Fruit fly (Drosophila melanogaster): ENCODE measurements around the gene Dtg.

Dtg gene

DNA sequence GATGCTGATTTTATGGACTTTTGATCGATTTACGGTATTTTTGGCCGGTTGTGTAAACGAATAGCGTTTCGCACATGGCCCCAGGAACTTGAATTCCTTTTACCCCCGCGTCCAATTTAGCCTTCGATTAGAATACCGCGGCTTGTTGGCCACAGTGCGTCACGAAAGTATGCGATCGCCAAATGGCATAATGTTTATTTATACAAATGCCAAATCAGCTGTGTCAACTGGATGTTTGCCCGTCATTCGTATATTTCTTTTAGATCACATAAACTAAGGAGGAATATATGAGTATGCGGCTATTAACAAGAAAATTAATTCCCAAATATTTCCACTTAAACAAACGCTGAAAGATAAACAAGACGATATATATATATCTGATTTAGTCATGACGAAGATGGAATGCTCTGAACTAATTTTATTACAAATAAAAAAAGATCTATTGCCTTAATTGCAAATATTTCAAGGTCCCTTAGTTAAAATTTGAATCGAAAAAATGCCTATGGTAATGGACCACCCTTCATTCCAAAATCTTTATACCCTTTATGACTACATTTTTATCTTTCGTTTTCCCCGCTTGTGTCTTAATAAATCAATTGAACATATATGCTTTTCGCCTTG lies 9.2 kb downstream of the Dtg start:
- TF ChIP-seq Sin3A (optimal IDR thresholded peaks at IDR 0.05) (no peak), Myc (optimal IDR thresholded peaks at IDR 0.05) (no peak), ttk (optimal IDR thresholded peaks at IDR 0.05) (no peak), psq (optimal IDR thresholded peaks at IDR 0.05) (no peak)

DNA sequence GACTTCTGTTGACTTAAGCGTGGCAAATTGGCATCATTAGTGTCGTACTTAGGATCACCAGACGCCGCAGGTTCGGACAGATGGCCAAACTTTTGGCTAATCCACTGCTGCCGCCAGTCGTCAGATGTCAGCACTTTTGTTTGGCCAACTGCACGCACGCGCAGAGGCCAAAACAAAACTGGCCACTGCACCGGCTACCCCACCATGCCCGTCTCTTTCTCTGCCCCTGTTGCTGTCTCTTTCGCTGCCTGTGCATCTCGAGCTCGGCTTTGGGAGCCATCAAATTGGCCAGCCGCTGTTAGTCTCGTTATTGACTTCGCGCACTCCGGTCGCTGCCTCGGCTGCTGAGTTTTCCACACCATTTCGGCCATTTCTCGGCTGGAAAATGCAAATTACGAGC lies 14.7 kb downstream of the Dtg start, which contains the start of gene CG14395:
Gene CG14395, plus strand, starts transcription at position 301 of the 400 bp plus-strand sequence.
- TF ChIP-seq insv (optimal IDR thresholded peaks at IDR 0.05) (no peak), Sin3A (optimal IDR thresholded peaks at IDR 0.05) (no peak), h (optimal IDR thresholded peaks at IDR 0.05) (no peak), psq (optimal IDR thresholded peaks at IDR 0.05) (no peak), Myc (optimal IDR thresholded peaks at IDR 0.05) (no peak), ttk (optimal IDR thresholded peaks at IDR 0.05) (no peak)

DNA sequence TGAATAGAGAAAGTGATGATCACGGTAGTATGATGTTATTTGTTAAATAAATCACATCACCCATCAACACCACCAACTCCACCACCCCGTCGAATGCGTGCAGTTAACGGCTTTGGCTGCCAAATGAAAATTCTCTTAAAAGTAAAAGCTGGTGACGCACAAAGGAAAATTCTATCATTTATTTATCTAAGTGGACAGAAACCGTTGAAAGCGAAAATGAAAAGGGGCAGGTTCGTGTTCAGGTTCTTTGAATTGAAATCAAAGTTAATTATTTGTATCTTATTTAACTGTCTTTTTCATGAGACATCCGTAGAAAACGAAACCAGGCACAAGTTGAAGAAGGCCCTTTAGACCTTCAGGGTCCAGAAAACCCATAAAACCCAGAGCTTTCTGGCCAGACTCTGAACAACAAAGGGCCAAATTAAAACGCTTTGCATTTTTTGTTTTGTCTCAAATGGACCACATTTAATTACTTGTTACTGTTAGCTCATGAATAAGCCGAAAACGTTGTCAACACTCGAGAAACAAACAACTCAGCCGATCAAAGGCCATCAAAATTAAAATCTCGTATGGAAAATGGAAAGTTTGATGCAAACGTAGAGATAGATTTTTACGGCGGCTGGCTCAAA lies 18.5 kb downstream of the Dtg start:
- TF ChIP-seq Myc (optimal IDR thresholded peaks at IDR 0.05), result no peak
- no peak for TF ChIP-seq h (optimal IDR thresholded peaks at IDR 0.05)
- no peak for TF ChIP-seq ttk (optimal IDR thresholded peaks at IDR 0.05)
- TF ChIP-seq Sin3A (optimal IDR thresholded peaks at IDR 0.05), result no peak
- no peak for TF ChIP-seq psq (optimal IDR thresholded peaks at IDR 0.05)
- TF ChIP-seq insv (optimal IDR thresholded peaks at IDR 0.05), result no peak

DNA sequence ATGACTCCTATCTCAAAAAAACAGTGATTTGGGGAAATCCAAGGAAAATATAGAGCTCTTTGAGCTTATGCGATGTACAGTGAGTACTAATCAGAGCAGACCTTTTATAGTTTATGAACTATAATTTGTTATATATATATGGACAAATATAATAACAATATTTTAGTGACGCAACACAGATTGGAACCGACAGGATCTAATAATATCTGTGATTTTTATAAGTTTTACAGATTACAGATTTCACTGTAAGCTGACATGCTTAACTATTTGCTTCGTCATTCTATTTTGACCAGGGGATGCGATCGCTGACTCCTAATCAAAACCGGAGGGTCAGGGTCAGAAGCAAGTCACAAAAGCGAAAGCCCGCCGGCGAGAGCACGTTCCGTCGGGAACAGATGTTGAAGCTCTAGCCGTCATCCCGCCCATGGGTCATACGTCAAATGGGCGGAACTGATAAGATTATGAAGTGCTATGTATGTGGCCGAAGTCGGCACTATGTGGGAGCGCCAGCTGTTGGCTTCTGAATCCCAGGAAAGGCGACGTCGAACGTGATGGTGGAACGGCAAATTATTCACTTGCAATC lies 26.3 kb downstream of the Dtg start, which contains the start of gene Gnmt:
Gene Gnmt, plus strand, starts transcription at position 568 of the 583 bp plus-strand sequence.
- TF ChIP-seq ttk (optimal IDR thresholded peaks at IDR 0.05) (no peak), Sin3A (optimal IDR thresholded peaks at IDR 0.05) (no peak), psq (optimal IDR thresholded peaks at IDR 0.05) (no peak), insv (optimal IDR thresholded peaks at IDR 0.05) (no peak), h (optimal IDR thresholded peaks at IDR 0.05) (no peak), Myc (optimal IDR thresholded peaks at IDR 0.05) (no peak)

DNA sequence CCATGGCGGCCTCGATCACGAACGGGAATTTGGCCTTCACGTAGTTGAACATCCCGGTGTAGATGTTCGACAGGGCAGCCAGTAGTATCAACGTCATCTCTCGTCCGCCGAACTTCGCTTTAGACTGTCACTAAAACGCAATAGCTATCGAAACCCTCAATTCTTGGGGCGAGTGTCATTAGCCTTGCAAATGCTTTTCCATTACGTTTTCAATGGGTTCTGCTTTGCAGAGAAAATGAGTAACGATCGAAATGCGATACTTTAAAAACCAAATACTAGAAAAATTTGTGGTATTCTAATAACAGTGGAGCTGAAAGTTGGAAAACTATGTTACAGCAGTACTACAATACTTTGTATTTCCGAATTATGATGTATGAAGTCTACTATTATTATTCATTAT lies 28.3 kb downstream of the Dtg start, which contains the start of gene CG43630:
Gene CG43630, minus strand, starts transcription at position 101 of the 400 bp plus-strand sequence.
- TF ChIP-seq ttk (optimal IDR thresholded peaks at IDR 0.05), result no peak
- TF ChIP-seq Sin3A (optimal IDR thresholded peaks at IDR 0.05), result no peak
- TF ChIP-seq psq (optimal IDR thresholded peaks at IDR 0.05), result no peak

DNA sequence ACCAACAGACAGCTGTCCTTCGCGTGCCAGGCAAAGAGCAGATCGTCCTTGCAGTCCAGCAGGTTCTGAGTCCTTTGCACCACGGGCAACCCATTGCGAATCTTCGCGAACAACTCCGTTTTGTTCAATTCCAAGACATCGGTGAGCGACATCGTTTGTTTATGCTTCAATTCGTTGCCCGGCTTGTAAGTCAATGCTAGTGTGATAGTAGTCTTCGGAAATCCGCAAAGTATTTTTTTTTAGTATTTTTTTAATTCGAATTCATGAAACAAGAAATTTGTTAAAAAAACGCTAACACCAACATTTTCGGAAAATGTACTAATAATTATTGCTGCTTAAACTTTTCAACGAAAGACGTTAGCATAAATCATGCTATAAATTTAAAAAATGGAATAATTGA lies 31.0 kb downstream of the Dtg start, which contains the start of gene mbo:
Gene mbo, minus strand, starts transcription at position 203 of the 400 bp plus-strand sequence.
- TF ChIP-seq insv (optimal IDR thresholded peaks at IDR 0.05), result no peak
- no peak for TF ChIP-seq psq (optimal IDR thresholded peaks at IDR 0.05)
- TF ChIP-seq Sin3A (optimal IDR thresholded peaks at IDR 0.05), result no peak
- TF ChIP-seq ttk (optimal IDR thresholded peaks at IDR 0.05), result no peak
- TF ChIP-seq Myc (optimal IDR thresholded peaks at IDR 0.05), result no peak
- TF ChIP-seq h (optimal IDR thresholded peaks at IDR 0.05), result no peak

DNA sequence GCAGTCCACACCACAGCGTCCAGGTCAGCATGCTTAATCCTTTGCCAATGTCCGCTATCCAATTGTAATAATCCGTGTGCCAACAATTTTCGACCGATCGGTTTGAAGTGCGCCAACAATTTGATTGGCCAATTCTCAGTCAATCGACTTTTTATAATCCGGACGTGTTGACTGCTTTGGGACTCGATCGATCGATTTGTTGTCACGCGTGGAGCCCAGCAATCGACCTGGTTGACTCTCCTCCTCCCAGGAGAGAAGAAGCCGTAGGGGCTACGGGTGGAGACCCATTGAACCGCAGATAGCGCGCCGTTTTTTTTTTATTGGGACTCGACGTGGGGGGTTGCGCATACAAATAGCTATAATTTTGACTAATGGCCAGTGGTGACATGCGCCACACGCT lies 33.4 kb downstream of the Dtg start, which contains the start of gene Cyp313a4:
Gene Cyp313a4, minus strand, starts transcription at position 101 of the 400 bp plus-strand sequence.
- TF ChIP-seq ttk (optimal IDR thresholded peaks at IDR 0.05), result no peak
- TF ChIP-seq insv (optimal IDR thresholded peaks at IDR 0.05), result no peak
- no peak for TF ChIP-seq h (optimal IDR thresholded peaks at IDR 0.05)
- TF ChIP-seq Myc (optimal IDR thresholded peaks at IDR 0.05), result no peak
- no peak for TF ChIP-seq Sin3A (optimal IDR thresholded peaks at IDR 0.05)
- no peak for TF ChIP-seq psq (optimal IDR thresholded peaks at IDR 0.05)

DNA sequence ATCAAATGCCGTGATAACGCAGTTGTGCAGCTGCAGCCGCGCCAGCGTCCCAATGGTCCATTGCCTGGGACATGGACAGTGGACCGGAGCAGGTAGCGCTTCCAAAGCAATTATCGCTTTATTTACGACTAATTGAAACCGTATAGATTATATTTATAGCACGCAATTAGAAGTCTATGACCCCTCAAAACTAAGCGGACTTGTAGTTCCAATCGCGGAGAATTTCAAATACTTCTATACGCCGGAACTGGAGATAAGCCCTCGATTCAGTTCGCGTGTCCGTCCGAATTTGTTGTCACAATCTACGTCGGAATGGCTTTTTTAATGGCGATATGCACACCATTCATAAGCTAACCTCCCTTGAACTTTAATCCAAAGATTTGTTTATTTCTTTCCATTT lies 37.4 kb downstream of the Dtg start:
- TF ChIP-seq insv (optimal IDR thresholded peaks at IDR 0.05), result no peak
- TF ChIP-seq h (optimal IDR thresholded peaks at IDR 0.05), result no peak
- TF ChIP-seq psq (optimal IDR thresholded peaks at IDR 0.05), result no peak
- TF ChIP-seq ttk (optimal IDR thresholded peaks at IDR 0.05), result no peak
- TF ChIP-seq Sin3A (optimal IDR thresholded peaks at IDR 0.05), result no peak
- no peak for TF ChIP-seq Myc (optimal IDR thresholded peaks at IDR 0.05)

DNA sequence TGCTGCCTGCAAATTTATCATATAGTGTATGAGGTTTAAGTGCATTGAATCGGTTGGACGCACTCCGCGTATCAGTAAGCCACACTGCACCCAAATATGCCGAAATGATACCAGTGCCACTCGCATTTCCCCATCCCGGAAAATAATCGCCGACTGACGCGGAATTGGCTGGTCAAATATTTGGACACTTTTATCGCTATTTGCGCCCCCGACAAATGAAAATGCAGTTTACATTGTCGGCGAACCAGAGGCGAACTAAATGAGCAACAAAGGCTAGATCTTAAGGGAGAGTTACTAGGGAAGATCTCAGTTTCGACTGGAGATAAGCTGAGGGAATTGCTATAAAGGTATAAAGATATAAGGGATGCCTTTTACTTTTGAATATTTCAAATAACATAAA lies 40.3 kb downstream of the Dtg start:
- TF ChIP-seq insv (optimal IDR thresholded peaks at IDR 0.05) (no peak), psq (optimal IDR thresholded peaks at IDR 0.05) (no peak), h (optimal IDR thresholded peaks at IDR 0.05) (no peak), ttk (optimal IDR thresholded peaks at IDR 0.05) (no peak), Sin3A (optimal IDR thresholded peaks at IDR 0.05) (no peak), Myc (optimal IDR thresholded peaks at IDR 0.05) (no peak)

DNA sequence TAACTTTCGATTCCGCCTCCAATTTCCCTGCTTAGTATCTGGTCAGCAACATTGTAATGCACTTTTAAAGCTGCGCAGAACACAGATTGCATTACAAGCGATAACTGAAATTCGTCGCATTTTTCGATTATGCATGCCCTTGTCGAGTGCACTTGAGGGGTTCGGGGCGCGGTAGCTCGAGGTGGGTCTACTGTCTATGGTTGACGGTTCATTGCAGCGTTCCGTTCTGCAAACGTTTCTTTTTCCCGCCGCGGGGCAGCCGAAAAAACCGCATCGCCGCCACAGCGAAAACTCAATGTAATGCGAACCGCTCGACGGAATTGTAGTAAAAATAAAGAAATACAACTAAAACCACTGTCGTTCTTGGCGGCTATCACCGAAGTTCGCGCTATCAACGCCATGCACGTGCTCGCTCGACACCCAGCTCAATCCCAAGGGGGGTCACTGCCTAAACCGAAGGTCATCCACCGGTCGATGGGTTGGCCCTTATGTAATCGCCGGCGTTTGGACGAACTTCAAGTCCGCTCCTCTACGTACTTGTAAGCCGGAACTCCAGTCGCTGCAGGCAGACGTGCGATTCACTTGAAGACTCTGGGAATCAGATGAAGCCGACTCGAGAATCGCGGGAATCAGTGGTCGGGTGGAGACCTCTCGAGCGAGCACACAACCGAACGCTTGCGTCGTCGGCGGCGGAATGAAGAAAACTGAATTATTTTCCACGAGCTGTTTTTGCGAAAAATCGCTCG lies 41.0 kb downstream of the Dtg start, which contains the start of gene kar:
Gene kar, minus strand, starts transcription at position 696 of the 746 bp plus-strand sequence.
- TF ChIP-seq ttk (optimal IDR thresholded peaks at IDR 0.05) (no peak), psq (optimal IDR thresholded peaks at IDR 0.05) (no peak), Myc (optimal IDR thresholded peaks at IDR 0.05) (no peak), Sin3A (optimal IDR thresholded peaks at IDR 0.05) (no peak), insv (optimal IDR thresholded peaks at IDR 0.05) (no peak)

DNA sequence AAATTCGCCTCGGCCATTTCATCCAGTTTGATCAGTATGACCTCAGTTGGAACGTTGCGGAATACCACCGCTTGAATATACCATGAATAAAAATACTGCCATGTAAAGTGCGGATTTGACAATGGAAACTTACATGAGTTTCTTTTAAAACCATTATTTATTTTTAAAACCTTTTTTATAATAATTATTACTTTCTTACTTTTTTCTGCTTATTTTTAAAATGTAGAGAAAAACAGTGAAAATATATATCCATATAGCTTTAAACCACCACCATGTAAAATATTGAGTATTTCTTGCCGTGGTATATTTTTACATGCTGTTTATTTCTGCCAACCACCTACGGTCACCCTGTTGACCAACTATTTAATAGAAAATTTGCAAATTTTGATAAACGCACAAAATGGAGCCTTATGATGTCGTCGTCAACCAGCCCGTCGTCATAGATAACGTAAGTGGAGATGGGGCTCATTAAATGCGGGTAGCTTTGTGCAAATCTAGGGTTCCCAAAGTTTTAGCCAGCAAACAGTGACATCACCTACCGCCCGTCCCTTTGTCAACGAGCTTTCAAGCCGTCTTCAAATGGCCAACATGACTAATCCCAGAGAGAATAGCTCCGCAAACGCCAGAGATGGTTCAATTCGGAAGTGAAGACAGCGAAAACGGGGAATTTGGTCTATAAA lies 43.7 kb downstream of the Dtg start, which contains the start of gene Arp1:
Gene Arp1, plus strand, starts transcription at position 322 of the 680 bp plus-strand sequence.
- TF ChIP-seq Sin3A (optimal IDR thresholded peaks at IDR 0.05) (no peak), psq (optimal IDR thresholded peaks at IDR 0.05) (no peak), h (optimal IDR thresholded peaks at IDR 0.05) (no peak), insv (optimal IDR thresholded peaks at IDR 0.05) (no peak), Myc (optimal IDR thresholded peaks at IDR 0.05) (no peak), ttk (optimal IDR thresholded peaks at IDR 0.05) (no peak)

Measured in Kc167 (cell line).